Worm (Caenorhabditis elegans): ENCODE data around the gene mpst-2.
A peak's percentile ranks its signal among the peaks of the same experiment; 100 is the strongest.

mpst-2 gene

DNA sequence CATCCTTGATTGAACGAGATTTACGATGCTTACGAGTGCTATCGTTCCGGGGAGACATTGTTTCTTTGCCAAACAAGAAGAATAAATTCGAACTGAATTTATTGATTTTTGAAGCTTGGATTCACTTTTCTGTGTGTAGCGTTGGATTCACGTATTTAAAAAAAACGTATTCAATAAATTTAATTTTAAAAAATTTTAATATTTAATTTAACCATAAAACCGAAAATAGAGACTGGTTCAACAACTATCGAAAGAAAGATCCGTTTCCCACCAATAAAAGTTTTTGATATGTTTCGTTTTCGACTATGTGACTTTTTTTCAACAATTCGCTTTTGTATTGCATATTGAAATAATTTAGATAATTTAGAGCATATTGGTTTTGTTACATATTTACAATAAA lies 17.9 kb downstream of the mpst-2 start, which contains the start of gene ZC412.5:
Gene ZC412.5, minus strand, starts transcription at position 101 of the 400 bp plus-strand sequence.
- TF ChIP-seq ztf-23 (GFP tag; IDR thresholded peaks at IDR 0.05) = no peak
- no peak for TF ChIP-seq cog-1 (tag; optimal IDR thresholded peaks at IDR 0.05)
- no peak for TF ChIP-seq T22C8.4 (GFP tag; IDR thresholded peaks at IDR 0.05)
- no peak for TF ChIP-seq ztf-29 (GFP tag; IDR thresholded peaks at IDR 0.05)
- no peak for TF ChIP-seq klf-2 (GFP tag; conservative IDR thresholded peaks at IDR 0.05)
- no peak for TF ChIP-seq ref-1 (GFP tag; conservative IDR thresholded peaks at IDR 0.05)
- TF ChIP-seq tab-1 (GFP tag; IDR thresholded peaks at IDR 0.05) = no peak

DNA sequence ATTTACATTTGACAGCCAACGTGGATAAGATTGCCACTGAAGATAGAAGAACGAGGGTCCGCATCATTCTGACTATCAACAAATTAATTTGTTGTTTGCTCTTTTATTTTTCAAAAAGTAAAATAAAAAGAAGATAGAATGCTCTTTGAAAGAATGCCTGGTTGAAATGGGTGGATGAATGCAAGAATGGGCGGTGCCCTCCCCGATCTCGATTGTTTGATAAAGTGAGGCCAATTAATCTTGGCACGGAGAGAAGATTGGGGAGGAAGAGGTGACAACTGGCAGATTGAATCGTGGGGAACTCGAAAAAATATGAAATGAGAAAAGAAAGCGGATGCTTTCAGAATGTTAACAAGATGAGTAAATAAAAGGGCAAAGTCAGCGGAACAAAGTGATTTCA lies 21.9 kb downstream of the mpst-2 start, which contains the start of gene ZC412.3:
Gene ZC412.3, minus strand, starts transcription at position 183 of the 400 bp plus-strand sequence.
- TF ChIP-seq T22C8.4 (GFP tag; IDR thresholded peaks at IDR 0.05) (no peak), flt-1 (GFP tag; IDR thresholded peaks at IDR 0.05) (no peak), klf-2 (GFP tag; conservative IDR thresholded peaks at IDR 0.05) (no peak), tab-1 (GFP tag; IDR thresholded peaks at IDR 0.05) (no peak), ztf-23 (GFP tag; IDR thresholded peaks at IDR 0.05) (no peak), cog-1 (tag; optimal IDR thresholded peaks at IDR 0.05) (no peak), med-1 (GFP tag; optimal IDR thresholded peaks at IDR 0.05; ENCODE audit: insufficient read depth) (no peak), ztf-29 (GFP tag; IDR thresholded peaks at IDR 0.05) (no peak), ref-1 (GFP tag; conservative IDR thresholded peaks at IDR 0.05) (no peak)

DNA sequence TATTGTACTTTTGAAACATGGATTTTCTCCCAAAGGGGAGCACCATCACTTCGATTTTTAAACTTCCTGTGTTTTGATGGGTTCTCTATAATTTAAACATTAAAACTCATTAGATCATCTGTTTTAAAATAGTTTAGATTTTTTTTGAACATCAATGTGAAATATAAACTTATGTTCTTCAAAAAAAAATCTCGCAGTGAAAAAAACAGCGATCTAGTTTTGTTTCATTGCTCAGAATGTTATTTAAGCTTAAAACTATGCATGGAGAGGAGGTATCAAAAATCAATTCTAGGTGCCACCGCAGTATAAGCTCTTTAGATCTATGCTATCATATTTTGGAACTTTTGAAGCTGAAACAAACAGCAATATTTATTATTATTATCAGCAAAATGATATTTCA lies 25.1 kb downstream of the mpst-2 start, which contains the start of gene gcy-14:
Gene gcy-14, minus strand, starts transcription at position 101 of the 400 bp plus-strand sequence.
- TF ChIP-seq tab-1 (GFP tag; IDR thresholded peaks at IDR 0.05) (no peak), med-1 (GFP tag; optimal IDR thresholded peaks at IDR 0.05; ENCODE audit: insufficient read depth) (no peak), ref-1 (GFP tag; conservative IDR thresholded peaks at IDR 0.05) (no peak), flt-1 (GFP tag; IDR thresholded peaks at IDR 0.05) (no peak), ztf-29 (GFP tag; IDR thresholded peaks at IDR 0.05) (no peak), T22C8.4 (GFP tag; IDR thresholded peaks at IDR 0.05) (no peak), klf-2 (GFP tag; conservative IDR thresholded peaks at IDR 0.05) (no peak), cog-1 (tag; optimal IDR thresholded peaks at IDR 0.05) (no peak), ztf-23 (GFP tag; IDR thresholded peaks at IDR 0.05) (no peak)

DNA sequence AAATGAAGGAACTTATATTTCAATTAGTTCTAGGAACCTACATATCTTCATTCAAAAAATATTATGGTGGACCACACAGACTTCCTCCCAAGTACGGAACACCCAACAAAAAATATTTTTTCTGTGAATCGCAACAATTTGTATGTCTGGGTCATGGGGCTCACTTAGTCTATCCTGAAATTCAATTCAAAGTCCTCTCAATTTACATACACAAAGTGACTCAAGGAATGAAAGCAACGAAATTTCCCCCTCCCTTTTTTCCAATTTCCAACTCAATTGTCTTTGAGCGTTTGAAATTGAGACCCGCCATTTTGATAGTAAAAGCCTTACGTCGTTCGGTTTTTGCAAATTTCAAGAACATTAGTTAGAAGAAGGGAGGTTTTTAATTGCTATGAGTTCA lies 33.9 kb downstream of the mpst-2 start:
- TF ChIP-seq flt-1 (GFP tag; IDR thresholded peaks at IDR 0.05) = no peak
- no peak for TF ChIP-seq klf-2 (GFP tag; conservative IDR thresholded peaks at IDR 0.05)
- TF ChIP-seq T22C8.4 (GFP tag; IDR thresholded peaks at IDR 0.05) = no peak
- TF ChIP-seq ref-1 (GFP tag; conservative IDR thresholded peaks at IDR 0.05) = no peak
- no peak for TF ChIP-seq med-1 (GFP tag; optimal IDR thresholded peaks at IDR 0.05; ENCODE audit: insufficient read depth)
- TF ChIP-seq tab-1 (GFP tag; IDR thresholded peaks at IDR 0.05) = no peak
- no peak for TF ChIP-seq ztf-23 (GFP tag; IDR thresholded peaks at IDR 0.05)
- TF ChIP-seq ztf-29 (GFP tag; IDR thresholded peaks at IDR 0.05) = no peak
- no peak for TF ChIP-seq cog-1 (tag; optimal IDR thresholded peaks at IDR 0.05)

DNA sequence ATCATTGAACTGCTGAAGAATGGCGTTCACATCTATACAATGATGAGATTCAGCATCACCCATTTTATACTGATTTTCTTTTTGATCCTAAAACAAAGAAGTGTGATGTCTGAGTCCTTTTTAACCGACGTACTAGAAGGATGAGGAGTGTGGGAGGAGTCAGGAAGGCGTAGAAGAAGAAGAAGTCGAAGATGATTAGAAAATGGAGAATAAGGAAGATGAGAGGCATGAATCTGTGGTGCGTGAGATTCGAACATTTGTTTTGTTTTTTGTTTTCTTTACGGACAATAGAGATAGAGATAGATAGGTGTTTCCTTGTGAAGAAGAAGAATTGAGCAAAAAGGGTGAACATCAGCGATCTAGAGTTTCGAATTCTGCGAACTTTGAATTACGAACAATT lies 34.8 kb downstream of the mpst-2 start, which contains the start of gene npr-13:
Gene npr-13, minus strand, starts transcription at position 101 of the 400 bp plus-strand sequence.
- TF ChIP-seq T22C8.4 (GFP tag; IDR thresholded peaks at IDR 0.05) = no peak
- TF ChIP-seq flt-1 (GFP tag; IDR thresholded peaks at IDR 0.05) = no peak
- no peak for TF ChIP-seq ref-1 (GFP tag; conservative IDR thresholded peaks at IDR 0.05)
- no peak for TF ChIP-seq ztf-29 (GFP tag; IDR thresholded peaks at IDR 0.05)
- no peak for TF ChIP-seq tab-1 (GFP tag; IDR thresholded peaks at IDR 0.05)
- TF ChIP-seq med-1 (GFP tag; optimal IDR thresholded peaks at IDR 0.05; ENCODE audit: insufficient read depth) = no peak
- no peak for TF ChIP-seq cog-1 (tag; optimal IDR thresholded peaks at IDR 0.05)
- TF ChIP-seq ztf-23 (GFP tag; IDR thresholded peaks at IDR 0.05) = no peak
- no peak for TF ChIP-seq klf-2 (GFP tag; conservative IDR thresholded peaks at IDR 0.05)

DNA sequence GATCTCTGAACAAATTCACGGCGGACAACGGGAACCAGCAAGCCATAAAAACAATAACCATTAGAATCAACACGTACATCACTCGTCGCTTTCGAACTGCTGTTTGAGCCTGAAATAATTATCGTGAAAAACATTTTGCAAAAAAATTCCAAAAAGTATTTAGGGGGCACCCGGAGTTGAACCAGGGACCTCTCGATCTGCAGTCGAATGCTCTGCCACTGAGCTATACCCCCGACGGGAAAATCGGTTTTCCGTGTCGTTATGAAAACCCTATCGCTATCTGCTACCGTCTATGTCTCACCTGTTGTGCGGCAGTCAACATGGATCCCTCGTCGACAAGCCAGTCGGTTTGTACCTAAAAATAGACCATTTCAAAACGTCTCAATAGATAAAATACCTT lies 37.6 kb downstream of the mpst-2 start:
- TF ChIP-seq T22C8.4 (GFP tag; IDR thresholded peaks at IDR 0.05) (peak; percentile 62; the same call in 1 of the 2 replicates), ztf-23 (GFP tag; IDR thresholded peaks at IDR 0.05) (peak; percentile 78; the same call in 1 of the 2 replicates), tab-1 (GFP tag; IDR thresholded peaks at IDR 0.05) (peak; percentile 84), ref-1 (GFP tag; conservative IDR thresholded peaks at IDR 0.05) (peak; percentile 80), med-1 (GFP tag; optimal IDR thresholded peaks at IDR 0.05; ENCODE audit: insufficient read depth) (peak; percentile 44), klf-2 (GFP tag; conservative IDR thresholded peaks at IDR 0.05) (peak; percentile 46; the same call in 1 of the 2 replicates), flt-1 (GFP tag; IDR thresholded peaks at IDR 0.05) (no peak; the same call in none of the 2 replicates), cog-1 (tag; optimal IDR thresholded peaks at IDR 0.05) (no peak)

DNA sequence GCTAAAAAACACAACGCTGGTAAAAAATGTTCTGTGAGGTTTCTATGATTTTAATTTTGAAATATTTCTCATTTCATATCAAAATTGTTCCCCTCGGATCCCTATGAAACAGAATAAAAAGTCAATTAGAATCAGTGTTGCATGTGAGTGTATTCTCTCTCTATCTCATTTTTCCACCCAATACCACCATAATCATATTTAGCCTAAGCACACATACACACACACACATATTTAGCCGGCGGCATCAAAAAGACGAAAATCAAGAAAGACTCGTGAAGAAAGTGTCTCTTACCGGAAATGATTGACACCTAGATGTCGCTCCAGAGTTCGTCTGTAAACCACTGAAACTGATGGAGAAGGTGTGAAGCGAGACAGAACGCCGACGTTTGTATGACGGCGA lies 39.0 kb downstream of the mpst-2 start:
- no peak for TF ChIP-seq cog-1 (tag; optimal IDR thresholded peaks at IDR 0.05)
- TF ChIP-seq ztf-29 (GFP tag; IDR thresholded peaks at IDR 0.05) = no peak
- no peak for TF ChIP-seq flt-1 (GFP tag; IDR thresholded peaks at IDR 0.05)

DNA sequence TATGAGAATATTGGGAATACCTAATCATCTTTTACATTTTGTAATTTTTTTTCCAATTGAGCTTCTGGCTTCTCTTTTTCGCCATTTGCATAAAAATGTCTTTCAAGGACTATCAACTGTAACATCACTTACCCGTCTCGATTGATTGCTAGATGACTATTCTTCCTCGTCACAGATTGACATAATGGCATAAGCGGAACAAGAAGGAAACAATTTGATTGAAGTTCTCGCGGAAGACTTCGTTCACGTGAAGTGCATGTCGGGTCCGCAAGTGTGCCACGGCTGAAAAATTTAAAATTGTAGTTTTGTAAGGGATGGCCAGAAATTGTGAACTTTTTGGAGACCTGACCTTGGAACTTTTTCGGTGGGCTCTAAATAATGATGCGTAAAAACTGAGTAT lies 39.5 kb downstream of the mpst-2 start:
- TF ChIP-seq klf-2 (GFP tag; conservative IDR thresholded peaks at IDR 0.05) = no peak
- TF ChIP-seq ztf-29 (GFP tag; IDR thresholded peaks at IDR 0.05) = no peak
- TF ChIP-seq flt-1 (GFP tag; IDR thresholded peaks at IDR 0.05) = no peak
- TF ChIP-seq tab-1 (GFP tag; IDR thresholded peaks at IDR 0.05) = no peak
- TF ChIP-seq ref-1 (GFP tag; conservative IDR thresholded peaks at IDR 0.05) = no peak
- TF ChIP-seq med-1 (GFP tag; optimal IDR thresholded peaks at IDR 0.05; ENCODE audit: insufficient read depth) = no peak
- TF ChIP-seq T22C8.4 (GFP tag; IDR thresholded peaks at IDR 0.05) = no peak
- no peak for TF ChIP-seq ztf-23 (GFP tag; IDR thresholded peaks at IDR 0.05)
- TF ChIP-seq cog-1 (tag; optimal IDR thresholded peaks at IDR 0.05) = no peak

DNA sequence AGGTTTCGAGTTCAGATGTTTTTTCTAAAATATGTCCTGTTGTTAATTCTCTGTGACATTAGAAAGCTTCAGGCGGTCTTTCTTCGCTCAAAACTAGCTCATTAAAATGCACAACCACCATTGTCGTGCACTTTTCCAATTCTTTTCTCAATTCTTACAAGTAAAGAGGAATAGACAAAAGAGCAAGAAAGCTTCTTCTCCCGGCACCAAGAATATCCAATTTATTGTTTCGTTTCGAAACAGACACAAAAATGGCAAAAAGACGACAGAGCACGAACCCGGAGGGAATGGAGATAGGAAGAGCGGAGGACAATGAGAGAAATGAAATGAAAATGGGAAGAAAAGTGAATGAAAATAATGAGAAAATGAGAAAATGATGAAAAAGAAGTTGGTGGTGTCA lies 40.6 kb downstream of the mpst-2 start:
- TF ChIP-seq klf-2 (GFP tag; conservative IDR thresholded peaks at IDR 0.05) = no peak
- TF ChIP-seq tab-1 (GFP tag; IDR thresholded peaks at IDR 0.05) = no peak
- TF ChIP-seq cog-1 (tag; optimal IDR thresholded peaks at IDR 0.05) = no peak
- TF ChIP-seq ref-1 (GFP tag; conservative IDR thresholded peaks at IDR 0.05) = no peak
- TF ChIP-seq med-1 (GFP tag; optimal IDR thresholded peaks at IDR 0.05; ENCODE audit: insufficient read depth) = no peak
- TF ChIP-seq flt-1 (GFP tag; IDR thresholded peaks at IDR 0.05) = no peak
- no peak for TF ChIP-seq ztf-29 (GFP tag; IDR thresholded peaks at IDR 0.05)
- no peak for TF ChIP-seq ztf-23 (GFP tag; IDR thresholded peaks at IDR 0.05)
- TF ChIP-seq T22C8.4 (GFP tag; IDR thresholded peaks at IDR 0.05) = no peak

DNA sequence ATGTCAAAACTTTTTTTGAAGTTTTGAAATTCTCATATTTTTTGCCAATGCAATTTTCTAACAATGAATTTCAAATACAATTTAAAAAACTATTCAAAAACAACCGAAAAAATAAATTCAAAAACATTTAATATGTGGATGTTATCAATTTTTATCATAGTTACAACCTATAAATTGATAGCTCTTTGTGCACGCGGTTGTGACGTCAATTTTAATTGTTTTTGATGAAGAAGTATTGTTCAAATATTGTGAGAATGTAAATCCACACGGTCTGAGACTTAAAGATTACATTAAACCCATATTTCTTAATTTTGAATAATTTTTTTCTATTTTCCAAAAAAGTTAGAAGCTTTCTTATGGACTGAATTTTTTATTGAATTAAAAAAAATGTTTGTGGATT lies 41.3 kb downstream of the mpst-2 start:
- TF ChIP-seq ref-1 (GFP tag; conservative IDR thresholded peaks at IDR 0.05) (no peak), tab-1 (GFP tag; IDR thresholded peaks at IDR 0.05) (no peak), ztf-29 (GFP tag; IDR thresholded peaks at IDR 0.05) (no peak), cog-1 (tag; optimal IDR thresholded peaks at IDR 0.05) (no peak), klf-2 (GFP tag; conservative IDR thresholded peaks at IDR 0.05) (no peak), ztf-23 (GFP tag; IDR thresholded peaks at IDR 0.05) (no peak), med-1 (GFP tag; optimal IDR thresholded peaks at IDR 0.05; ENCODE audit: insufficient read depth) (no peak), flt-1 (GFP tag; IDR thresholded peaks at IDR 0.05) (no peak), T22C8.4 (GFP tag; IDR thresholded peaks at IDR 0.05) (no peak)
